Worm (Caenorhabditis elegans) whole organism, dauer: Measurements from ENCODE around the gene npp-25.

Experiments
- unc-62 ChIP-seq: sonication (generic microtip); optimal IDR thresholded peaks from 2 replicates; lab custom pipeline; 2017; ENCODE audit warnings: missing biosample characterization, missing genetic modification reagents, missing genetic modification characterization

Gene npp-25

DNA sequence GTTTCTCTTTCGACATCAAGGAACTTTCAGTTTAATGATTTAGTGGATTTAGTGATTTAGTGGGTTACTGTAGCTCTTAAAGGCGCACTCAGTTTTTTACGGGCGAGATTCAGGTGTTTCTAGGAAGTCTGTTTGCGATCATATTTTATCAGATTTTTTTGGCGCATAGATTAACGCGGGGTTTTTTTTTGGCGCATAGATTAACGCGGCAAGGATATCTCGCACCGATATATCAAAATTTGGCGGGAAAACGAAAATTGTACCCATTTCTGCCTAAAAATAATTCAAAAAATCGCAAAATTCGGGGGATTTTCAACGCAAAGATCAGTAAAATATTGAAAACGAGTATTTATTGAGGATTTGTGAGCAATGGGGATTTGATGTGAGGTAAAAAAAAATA is 45.1 kb downstream of the npp-25 start:
- TF ChIP-seq unc-62 (GFP tag; lab: Kevin White, UChicago): no peak

DNA sequence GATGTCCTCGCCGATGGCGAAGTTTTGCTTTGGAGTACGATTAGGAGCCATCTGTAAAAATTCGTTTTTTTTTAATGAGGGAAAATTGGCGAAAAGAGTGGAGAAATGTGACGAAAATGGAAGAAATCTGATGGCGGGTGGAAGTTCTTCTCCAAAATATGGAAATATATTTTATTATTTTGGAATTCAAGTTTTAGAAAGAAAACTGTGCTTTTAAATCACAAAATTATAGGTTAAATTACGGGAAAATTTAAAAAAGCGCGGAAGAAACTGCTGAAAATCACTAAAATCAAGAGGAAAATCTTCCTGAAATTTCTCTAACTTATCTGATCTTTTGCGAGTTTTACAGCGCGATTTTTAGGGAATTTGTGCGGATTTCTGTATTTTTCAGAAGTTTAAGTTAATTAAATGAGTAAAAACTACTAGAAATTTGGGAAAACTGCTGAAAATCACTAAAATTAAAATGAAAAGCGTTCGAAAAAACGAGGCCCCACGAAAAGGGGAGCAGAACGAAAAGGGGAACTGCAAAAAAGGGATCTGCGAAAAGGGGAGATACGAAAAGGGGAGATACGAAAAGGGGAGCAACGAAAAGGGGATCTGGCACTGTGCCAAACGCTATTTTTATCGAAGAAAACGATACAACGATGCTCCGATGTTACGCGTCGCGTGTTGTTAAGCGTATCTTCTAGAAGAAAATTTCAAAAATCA is 48.1 kb downstream of the npp-25 start, which contains the start of the genes cec-7 and enu-3.5:
cec-7 (minus strand) TSS at position 51 of the 708 bp plus-strand sequence.
enu-3.5 (plus strand) TSS at position 670 of the 708 bp plus-strand sequence.
- no peak for TF ChIP-seq unc-62 (GFP tag; lab: Kevin White, UChicago)

DNA sequence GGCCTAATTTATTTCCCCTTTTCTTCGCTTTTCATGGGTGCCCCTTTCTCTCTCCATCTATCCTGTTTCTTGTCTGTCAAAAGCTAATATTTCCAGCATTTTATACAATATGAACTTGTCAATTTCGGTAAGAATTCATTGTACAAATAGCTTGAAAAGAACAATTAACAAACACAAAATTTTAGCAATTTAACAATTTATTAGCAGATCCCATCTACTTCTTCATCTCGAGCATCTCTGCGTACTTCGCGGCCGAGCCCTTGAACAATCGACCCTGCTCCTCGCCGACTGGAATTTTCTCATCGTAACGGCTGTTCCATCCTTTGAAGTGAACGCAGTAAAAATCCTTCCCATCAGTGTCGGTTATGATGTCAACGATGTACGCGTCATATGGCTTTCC is 50.1 kb downstream of the npp-25 start:
- TF ChIP-seq unc-62 (GFP tag; lab: Kevin White, UChicago): no peak

DNA sequence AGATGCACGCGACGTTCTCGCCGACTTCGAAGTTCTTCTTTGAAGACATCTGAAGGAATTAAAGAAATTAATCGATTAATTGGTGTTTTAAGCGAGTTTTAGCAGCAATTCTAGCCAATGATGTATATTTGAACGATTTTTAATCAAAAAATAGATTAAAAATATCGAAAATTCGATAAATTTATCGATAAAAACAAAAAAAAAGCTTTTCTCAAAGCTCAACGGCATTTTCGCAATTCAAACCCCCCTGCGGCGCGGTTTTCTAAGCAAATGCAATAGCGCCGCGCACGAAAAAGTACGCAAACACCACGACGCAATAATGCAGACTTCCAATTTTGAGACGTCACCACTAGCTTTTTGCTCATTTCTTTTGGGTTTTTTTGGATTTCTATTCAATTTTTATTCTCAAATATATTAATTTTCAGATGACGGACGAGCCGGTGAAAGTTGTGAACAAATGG is 51.2 kb downstream of the npp-25 start, which contains the start of the genes mrg-1 and spcs-2:
mrg-1 (minus strand) TSS at position 51 of the 461 bp plus-strand sequence.
spcs-2 (plus strand) TSS at position 426 of the 461 bp plus-strand sequence.
- no peak for TF ChIP-seq unc-62 (GFP tag; lab: Kevin White, UChicago)
